Fruit fly (Drosophila melanogaster): Measurements from ENCODE around the gene PolA2.

The PolA2 gene

DNA sequence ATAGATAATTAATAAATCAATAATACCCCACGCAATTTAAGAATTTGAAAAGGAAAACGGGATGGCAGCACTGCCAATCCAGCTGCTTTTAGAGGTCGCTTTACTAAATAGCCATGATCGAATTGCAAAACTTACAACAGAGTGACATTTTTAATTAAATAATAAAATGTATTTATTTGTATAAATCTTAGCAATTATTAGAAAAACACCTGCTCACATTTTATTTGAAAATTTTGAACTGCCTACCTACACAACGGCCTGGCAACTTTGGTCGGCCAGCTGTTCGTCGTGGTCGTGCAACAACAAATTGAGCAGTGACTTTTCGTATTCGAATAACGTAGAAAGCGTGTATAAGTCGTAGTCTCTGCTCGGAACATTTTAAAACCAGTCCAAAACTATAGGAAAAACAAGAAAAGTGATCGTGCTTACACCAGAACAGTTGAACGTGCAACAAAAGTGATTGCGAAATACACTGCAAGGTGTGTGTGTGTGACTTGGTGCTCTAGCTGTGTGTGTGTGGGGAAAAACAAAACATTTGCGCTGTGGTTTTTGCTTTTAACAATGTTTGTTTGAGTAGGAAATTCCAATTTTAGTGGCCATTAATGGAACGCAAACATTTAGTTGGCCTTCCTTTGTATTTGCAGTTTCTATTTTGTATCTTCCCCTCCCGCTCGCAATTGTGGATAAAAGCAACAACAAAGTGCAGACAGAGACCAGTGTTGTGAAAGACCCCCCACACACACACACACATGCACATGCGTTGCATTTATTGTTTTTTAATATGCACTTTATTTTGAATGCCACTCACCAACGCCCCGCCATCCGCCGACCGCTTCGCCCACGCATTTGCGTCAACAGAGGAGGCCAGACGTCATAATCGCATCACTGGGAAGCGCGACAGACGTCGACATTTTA lies 35.8 kb downstream of the PolA2 start, which contains the start of gene CG5938 (continued):
- TF ChIP-seq row (GFP tag; IDR thresholded peaks at IDR 0.05) (peak; percentile 67), CG7786 (GFP tag; optimal IDR thresholded peaks at IDR 0.05) (no peak), repo (GFP tag; optimal IDR thresholded peaks at IDR 0.05) (no peak), CG4360 (GFP tag; IDR thresholded peaks at IDR 0.05) (peak; percentile 62), CG18262 (tag; optimal IDR thresholded peaks at IDR 0.05) (peak; percentile 36), sna (GFP tag; IDR thresholded peaks at IDR 0.05; ENCODE audit: partially characterized antibody) (no peak), BEAF-32 (GFP tag; optimal IDR thresholded peaks at IDR 0.05) (peak; percentile 25), unpg (GFP tag; optimal IDR thresholded peaks at IDR 0.05) (peak; percentile 11), lab (GFP tag; optimal IDR thresholded peaks at IDR 0.05) (peak; percentile 46), CG17802 (tag; optimal IDR thresholded peaks at IDR 0.05) (peak; percentile 0), ase (GFP tag; IDR thresholded peaks at IDR 0.05) (no peak), Pdp1 (GFP tag; optimal IDR thresholded peaks at IDR 0.05) (peak in 1 of 2 experiments; percentile 77), CG9727 (GFP tag; optimal IDR thresholded peaks at IDR 0.05) (peak; percentile 10), ewg (GFP tag; optimal IDR thresholded peaks at IDR 0.05) (no peak), unc-4 (GFP tag; IDR thresholded peaks at IDR 0.05; ENCODE audit: partially characterized antibody) (peak; percentile 15; the same call in 1 of the 2 replicates), mirr (GFP tag; optimal IDR thresholded peaks at IDR 0.05) (no peak), CG10366 (GFP tag; IDR thresholded peaks at IDR 0.05) (0 out of 2 replicates have a peak, but pooled peaks have one; percentile 10), CG9817 (tag; optimal IDR thresholded peaks at IDR 0.05) (peak; percentile 9), dmrt11E (tag; optimal IDR thresholded peaks at IDR 0.05) (peak; percentile 13), so (GFP tag; IDR thresholded peaks at IDR 0.05) (0 out of 3 replicates have a peak, but pooled peaks have one; percentile 31), CG7372 (GFP tag; IDR thresholded peaks at IDR 0.05) (no peak), Ets65A (GFP tag) (peak; percentile 70), CoRest (tag; optimal IDR thresholded peaks at IDR 0.05) (peak; percentile 51), ttk (GFP tag; IDR thresholded peaks at IDR 0.05) (0 out of 2 replicates have a peak, but pooled peaks have one; percentile 25), prd (optimal IDR thresholded peaks at IDR 0.05) (no peak), prd (GFP tag; IDR thresholded peaks at IDR 0.05) (peak; percentile 50; the same call in 1 of the 3 replicates), Myb (GFP tag; optimal IDR thresholded peaks at IDR 0.05) (peak; percentile 0), HmgD (GFP tag; optimal IDR thresholded peaks at IDR 0.05) (no peak), CG18619 (GFP tag; optimal IDR thresholded peaks at IDR 0.05) (no peak), CG3995 (GFP tag; optimal IDR thresholded peaks at IDR 0.05) (peak; percentile 22), Aef1 (GFP tag; IDR thresholded peaks at IDR 0.05) (peak; percentile 48; the same call in 2 of the 3 replicates), dpn (GFP tag; optimal IDR thresholded peaks at IDR 0.05) (peak in 1 of 2 experiments; percentile 42), slbo (GFP tag; IDR thresholded peaks at IDR 0.05) (peak; percentile 32; the same call in 1 of the 2 replicates), fru (optimal IDR thresholded peaks at IDR 0.05) (no peak), gcm (GFP tag; optimal IDR thresholded peaks at IDR 0.05) (no peak), lilli (GFP tag; optimal IDR thresholded peaks at IDR 0.05) (peak; percentile 27), Atf-2 (GFP tag; optimal IDR thresholded peaks at IDR 0.05) (no peak), Eip74EF (GFP tag; optimal IDR thresholded peaks at IDR 0.05) (peak in 1 of 2 experiments; percentile 12), CG32532 (GFP tag; IDR thresholded peaks at IDR 0.05) (peak; percentile 41; the same call in 1 of the 2 replicates), Sox100B (GFP tag; optimal IDR thresholded peaks at IDR 0.05) (peak; percentile 19), tgo (GFP tag; IDR thresholded peaks at IDR 0.05) (peak; percentile 20; the same call in 1 of the 3 replicates), sqz (GFP tag; optimal IDR thresholded peaks at IDR 0.05) (no peak), ato (GFP tag; IDR thresholded peaks at IDR 0.05; ENCODE audit: partially characterized antibody) (no peak), CG7839 (tag; optimal IDR thresholded peaks at IDR 0.05) (peak; percentile 18), CG3847 (GFP tag; IDR thresholded peaks at IDR 0.05) (peak; percentile 44), Nf-YC (tag; optimal IDR thresholded peaks at IDR 0.05) (peak; percentile 23), esg (GFP tag; conservative IDR thresholded peaks at IDR 0.05) (0 out of 2 replicates have a peak, but pooled peaks have one; percentile 23), Xrp1 (GFP tag; IDR thresholded peaks at IDR 0.05) (peak; percentile 26; the same call in 1 of the 2 replicates)

Measured in whole organism, embryonic.